Worm (Caenorhabditis elegans): Measurements from ENCODE around the gene F35D2.3.

DNA sequence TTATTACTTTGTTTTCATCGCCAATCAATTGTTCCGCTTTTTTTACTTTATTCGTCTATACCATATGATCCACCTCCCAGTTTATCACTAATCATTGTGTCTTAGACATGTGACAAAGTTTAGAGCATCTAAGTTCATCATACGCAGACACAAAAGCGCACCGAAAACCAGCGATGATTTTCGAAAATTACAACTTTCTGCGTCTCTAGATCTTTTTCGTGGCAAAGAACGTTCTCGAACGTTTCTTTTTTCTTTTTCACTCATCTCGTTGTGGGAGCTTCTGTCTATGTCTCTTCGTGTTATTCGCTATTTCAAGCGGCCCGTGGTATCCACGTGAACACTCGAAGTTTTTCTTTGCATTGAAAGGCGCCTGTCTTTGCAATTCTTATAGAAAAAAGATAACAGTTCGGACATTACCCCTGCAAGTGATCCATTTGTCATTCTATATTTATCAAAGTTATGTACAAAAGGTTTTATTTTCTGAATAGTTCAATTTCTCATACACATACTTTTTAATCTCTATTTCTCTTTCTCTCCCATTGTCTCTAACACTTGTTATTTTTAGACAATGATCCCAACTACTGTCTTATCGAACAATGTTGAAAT, 41.2 kb upstream of the F35D2.3 start, which contains the start of gene ZK1290.5:
- TF ChIP-seq ama-1 (optimal IDR thresholded peaks at IDR 0.05): no peak
- no peak for TF ChIP-seq ceh-36 (tag; optimal IDR thresholded peaks at IDR 0.05)
- TF ChIP-seq hmg-4 (GFP tag; optimal IDR thresholded peaks at IDR 0.05): no peak
- no peak for TF ChIP-seq ceh-13 (GFP tag; optimal IDR thresholded peaks at IDR 0.05)
- TF ChIP-seq tbx-37 (GFP tag; conservative IDR thresholded peaks at IDR 0.05): no peak
- no peak for TF ChIP-seq hmbx-1 (tag; optimal IDR thresholded peaks at IDR 0.05)
- TF ChIP-seq flt-1 (GFP tag; IDR thresholded peaks at IDR 0.05): no peak
- no peak for TF ChIP-seq hnd-1 (tag; optimal IDR thresholded peaks at IDR 0.05)
- TF ChIP-seq tra-4 (tag; optimal IDR thresholded peaks at IDR 0.05): no peak

Measured in whole organism, early embryonic.